Fruit fly (Drosophila melanogaster): ENCODE data around the gene CG33645.

CG33645 gene

DNA sequence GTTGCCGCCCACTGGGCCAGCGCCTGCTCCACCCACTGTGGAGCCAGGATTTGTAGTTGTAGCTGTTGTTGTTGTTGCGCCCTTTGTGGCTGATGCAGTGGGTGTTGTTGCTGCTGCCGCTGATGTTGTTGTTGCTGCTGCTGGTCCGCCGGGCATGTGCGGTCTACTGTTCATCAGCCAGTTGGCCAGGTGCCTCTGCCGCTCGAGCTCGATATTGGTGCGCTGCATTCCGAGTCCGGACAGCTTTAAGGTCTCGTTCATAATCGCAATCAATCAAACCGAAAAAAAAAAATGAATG, 19.6 kb upstream of the CG33645 start (continued):
- TF ChIP-seq Sox100B (GFP tag; optimal IDR thresholded peaks at IDR 0.05): no peak
- TF ChIP-seq hbn (GFP tag; IDR thresholded peaks at IDR 0.05; ENCODE audit: partially characterized antibody): no peak
- TF ChIP-seq Ada2b (GFP tag; IDR thresholded peaks at IDR 0.05): no peak
- peak; percentile 71 for TF ChIP-seq sens (GFP tag)
- TF ChIP-seq CG15479 (GFP tag; optimal IDR thresholded peaks at IDR 0.05): no peak
- TF ChIP-seq Dref (GFP tag; IDR thresholded peaks at IDR 0.05): no peak
- TF ChIP-seq wor (GFP tag; IDR thresholded peaks at IDR 0.05): no peak
- TF ChIP-seq row (GFP tag; IDR thresholded peaks at IDR 0.05): no peak
- no peak for TF ChIP-seq CG1792 (GFP tag; optimal IDR thresholded peaks at IDR 0.05)
- TF ChIP-seq knrl (GFP tag; IDR thresholded peaks at IDR 0.05; ENCODE audit: partially characterized antibody): 0 out of 3 replicates have a peak, but pooled peaks have one; percentile 7
- TF ChIP-seq Kr (GFP tag; optimal IDR thresholded peaks at IDR 0.05): no peak
- TF ChIP-seq pan (optimal IDR thresholded peaks at IDR 0.05): no peak
- TF ChIP-seq pan (GFP tag; optimal IDR thresholded peaks at IDR 0.05 in 1 of 2, IDR thresholded peaks at IDR 0.05 in 1 of 2): no peak
- no peak for TF ChIP-seq Opbp (GFP tag; IDR thresholded peaks at IDR 0.05; ENCODE audit: partially characterized antibody)
- TF ChIP-seq CG13624 (GFP tag; optimal IDR thresholded peaks at IDR 0.05): no peak
- TF ChIP-seq CG3995 (GFP tag; optimal IDR thresholded peaks at IDR 0.05): no peak
- TF ChIP-seq ems (GFP tag; optimal IDR thresholded peaks at IDR 0.05): no peak
- no peak for TF ChIP-seq CrebB (tag; optimal IDR thresholded peaks at IDR 0.05)
- no peak for TF ChIP-seq ranshi (GFP tag; IDR thresholded peaks at IDR 0.05)
- TF ChIP-seq Med (GFP tag): peak; percentile 76
- no peak for TF ChIP-seq Tbp (GFP tag; optimal IDR thresholded peaks at IDR 0.05)
- 0 out of 4 replicates have a peak, but pooled peaks have one; percentile 49 for TF ChIP-seq Dll (GFP tag; IDR thresholded peaks at IDR 0.05; ENCODE audit: partially characterized antibody)
- no peak for TF ChIP-seq D19B (GFP tag; optimal IDR thresholded peaks at IDR 0.05)
- no peak for TF ChIP-seq CG17829 (tag; optimal IDR thresholded peaks at IDR 0.05)
- no peak for TF ChIP-seq CG14710 (tag; optimal IDR thresholded peaks at IDR 0.05)
- TF ChIP-seq CG1529 (GFP tag; optimal IDR thresholded peaks at IDR 0.05): no peak
- TF ChIP-seq sd (tag; optimal IDR thresholded peaks at IDR 0.05): no peak
- TF ChIP-seq cwo (GFP tag; optimal IDR thresholded peaks at IDR 0.05): no peak
- no peak for TF ChIP-seq CG1603 (tag; optimal IDR thresholded peaks at IDR 0.05)
- no peak for TF ChIP-seq CG15011 (GFP tag; optimal IDR thresholded peaks at IDR 0.05)
- no peak for TF ChIP-seq CG1832 (GFP tag; optimal IDR thresholded peaks at IDR 0.05)
- TF ChIP-seq CG4424 (GFP tag; optimal IDR thresholded peaks at IDR 0.05): no peak
- TF ChIP-seq klu (GFP tag; IDR thresholded peaks at IDR 0.05): 0 out of 2 replicates have a peak, but pooled peaks have one; percentile 8
- no peak for TF ChIP-seq sna (GFP tag; IDR thresholded peaks at IDR 0.05; ENCODE audit: partially characterized antibody)
- TF ChIP-seq CG4360 (GFP tag; IDR thresholded peaks at IDR 0.05): peak; percentile 95
- TF ChIP-seq Ssrp (tag; optimal IDR thresholded peaks at IDR 0.05): no peak
- no peak for TF ChIP-seq z (GFP tag; IDR thresholded peaks at IDR 0.05)
- no peak for TF ChIP-seq CG14667 (GFP tag; IDR thresholded peaks at IDR 0.05)
- no peak for TF ChIP-seq dmrt11E (tag; optimal IDR thresholded peaks at IDR 0.05)
- TF ChIP-seq esg (GFP tag; conservative IDR thresholded peaks at IDR 0.05): no peak
- TF ChIP-seq B-H1 (GFP tag; IDR thresholded peaks at IDR 0.05): no peak
- TF ChIP-seq CG34422 (GFP tag; IDR thresholded peaks at IDR 0.05): no peak
- TF ChIP-seq al (GFP tag; IDR thresholded peaks at IDR 0.05): no peak
- TF ChIP-seq CG7271 (tag; optimal IDR thresholded peaks at IDR 0.05): no peak
- no peak for TF ChIP-seq H15 (GFP tag; IDR thresholded peaks at IDR 0.05)
- TF ChIP-seq dimm (GFP tag; IDR thresholded peaks at IDR 0.05): no peak
- peak; percentile 34 for TF ChIP-seq chn (GFP tag; optimal IDR thresholded peaks at IDR 0.05)
- TF ChIP-seq CG9797 (GFP tag; optimal IDR thresholded peaks at IDR 0.05): no peak
- no peak for TF ChIP-seq salm (tag; optimal IDR thresholded peaks at IDR 0.05)
- no peak for TF ChIP-seq rib (GFP tag; IDR thresholded peaks at IDR 0.05)
- no peak for TF ChIP-seq CG7745 (tag; optimal IDR thresholded peaks at IDR 0.05)
- TF ChIP-seq p53 (GFP tag; optimal IDR thresholded peaks at IDR 0.05): no peak
- no peak for TF ChIP-seq Hey (tag; optimal IDR thresholded peaks at IDR 0.05)
